Comparison of ENCODE assay signal across 4 fruit fly cellular contexts in genomic region chr2L:2564758-2565157, dm6.
A peak's percentile ranks its signal among the peaks of the same experiment; 100 is the strongest.
TF ChIP-seq lines count a peak whose summit lies in the region.

Gene Cyp309a1, minus strand, starts transcription at chr2L:2564830.

- TF ChIP-seq CTCF in whole organism, embryonic (GFP tag; optimal IDR thresholded peaks at IDR 0.05; lab: Kevin White, UChicago) = no peak

TF ChIP-seq in whole organism, adult, 20 proteins besides CTCF, POLR2A, EP300 and RAD21:
- TF ChIP-seq Mnt (GFP tag; optimal IDR thresholded peaks at IDR 0.05; lab: Kevin White, UChicago) = no peak
- TF ChIP-seq CG14711 (tag; optimal IDR thresholded peaks at IDR 0.05; lab: Kevin White, UChicago) = no peak
- TF ChIP-seq CG7045 (GFP tag; optimal IDR thresholded peaks at IDR 0.05; lab: Kevin White, UChicago) = peak; percentile 2
- TF ChIP-seq cic (GFP tag; optimal IDR thresholded peaks at IDR 0.05; lab: Kevin White, UChicago) = peak; percentile 40

TF ChIP-seq in whole organism, embryonic, 481 proteins besides CTCF, POLR2A, EP300 and RAD21:
- TF ChIP-seq grn (GFP tag; optimal IDR thresholded peaks at IDR 0.05; lab: Kevin White, UChicago) = peak; percentile 23
- TF ChIP-seq prd (optimal IDR thresholded peaks at IDR 0.05; lab: Kevin White, UChicago) = no peak
- TF ChIP-seq prd (GFP tag; IDR thresholded peaks at IDR 0.05; lab: Robert Waterston, UW) = no peak
- TF ChIP-seq Dll (GFP tag; IDR thresholded peaks at IDR 0.05; lab: Robert Waterston, UW; ENCODE audit: partially characterized antibody) = no peak
- peak; percentile 15 for TF ChIP-seq pfk (GFP tag; optimal IDR thresholded peaks at IDR 0.05; lab: Kevin White, UChicago)
- no peak for TF ChIP-seq Bdp1 (GFP tag; optimal IDR thresholded peaks at IDR 0.05; lab: Kevin White, UChicago)
- TF ChIP-seq Myb (GFP tag; optimal IDR thresholded peaks at IDR 0.05; lab: Kevin White, UChicago) = no peak
- peak; percentile 74 for TF ChIP-seq exex (tag; optimal IDR thresholded peaks at IDR 0.05; lab: Kevin White, UChicago)
- no peak for TF ChIP-seq klu (GFP tag; IDR thresholded peaks at IDR 0.05; lab: Robert Waterston, UW)
- TF ChIP-seq CG11723 (GFP tag; optimal IDR thresholded peaks at IDR 0.05; lab: Kevin White, UChicago) = no peak
- no peak for TF ChIP-seq hth (optimal IDR thresholded peaks at IDR 0.05; lab: Kevin White, UChicago)
- no peak for TF ChIP-seq CG10979 (tag; optimal IDR thresholded peaks at IDR 0.05; lab: Kevin White, UChicago)
- no peak for TF ChIP-seq HLH54F (GFP tag; optimal IDR thresholded peaks at IDR 0.05; lab: Kevin White, UChicago)
- TF ChIP-seq da (GFP tag; optimal IDR thresholded peaks at IDR 0.05; lab: Kevin White, UChicago) = no peak
- TF ChIP-seq CG4404 (GFP tag; IDR thresholded peaks at IDR 0.05; lab: Robert Waterston, UW) = no peak
- TF ChIP-seq cas (GFP tag; IDR thresholded peaks at IDR 0.05; lab: Robert Waterston, UW) = no peak
- no peak for TF ChIP-seq rib (GFP tag; IDR thresholded peaks at IDR 0.05; lab: Robert Waterston, UW)
- no peak for TF ChIP-seq Atf-2 (GFP tag; optimal IDR thresholded peaks at IDR 0.05; lab: Kevin White, UChicago)
- TF ChIP-seq CG42726 (GFP tag; IDR thresholded peaks at IDR 0.05; lab: Robert Waterston, UW; ENCODE audit: partially characterized antibody) = no peak
- TF ChIP-seq CG15479 (GFP tag; optimal IDR thresholded peaks at IDR 0.05; lab: Kevin White, UChicago) = no peak
- peak; percentile 4 for TF ChIP-seq mirr (GFP tag; optimal IDR thresholded peaks at IDR 0.05; lab: Kevin White, UChicago)
- TF ChIP-seq CG2120 (GFP tag; optimal IDR thresholded peaks at IDR 0.05; lab: Kevin White, UChicago) = no peak
- TF ChIP-seq CG6791 (GFP tag; IDR thresholded peaks at IDR 0.05; lab: Robert Waterston, UW; ENCODE audit: partially characterized antibody) = no peak
- TF ChIP-seq ewg (GFP tag; optimal IDR thresholded peaks at IDR 0.05; lab: Kevin White, UChicago) = no peak
- TF ChIP-seq HmgD (GFP tag; optimal IDR thresholded peaks at IDR 0.05; lab: Kevin White, UChicago) = no peak

TF ChIP-seq in whole organism, prepupa, 60 proteins besides CTCF, POLR2A, EP300 and RAD21:
- TF ChIP-seq net (GFP tag; optimal IDR thresholded peaks at IDR 0.05; lab: Kevin White, UChicago) (no peak), svp (GFP tag; lab: Kevin White, UChicago) (peak; percentile 74), cyc (GFP tag; optimal IDR thresholded peaks at IDR 0.05; lab: Kevin White, UChicago) (no peak), pdm3 (GFP tag; optimal IDR thresholded peaks at IDR 0.05; lab: Kevin White, UChicago) (no peak), Hr4 (GFP tag; optimal IDR thresholded peaks at IDR 0.05; lab: Kevin White, UChicago) (no peak), vri (GFP tag; optimal IDR thresholded peaks at IDR 0.05; lab: Kevin White, UChicago) (peak; percentile 25), CG11902 (GFP tag; optimal IDR thresholded peaks at IDR 0.05; lab: Kevin White, UChicago) (no peak)

TF ChIP-seq in whole organism, wandering third instar larva, 38 proteins besides CTCF, POLR2A, EP300 and RAD21:
- TF ChIP-seq dl (GFP tag; optimal IDR thresholded peaks at IDR 0.05; lab: Kevin White, UChicago; ENCODE audit: insufficient read depth in 1 of 2, partially characterized antibody in 2 of 2) (no peak), Vsx2 (GFP tag; optimal IDR thresholded peaks at IDR 0.05; lab: Kevin White, UChicago; ENCODE audit: partially characterized antibody) (peak; percentile 54), GATAd (GFP tag; optimal IDR thresholded peaks at IDR 0.05; lab: Kevin White, UChicago) (no peak), h (GFP tag; optimal IDR thresholded peaks at IDR 0.05; lab: Kevin White, UChicago) (no peak), usp (GFP tag; optimal IDR thresholded peaks at IDR 0.05; lab: Kevin White, UChicago) (no peak), Rel (GFP tag; optimal IDR thresholded peaks at IDR 0.05; lab: Kevin White, UChicago) (no peak), Rel (tag; optimal IDR thresholded peaks at IDR 0.05; lab: Kevin White, UChicago) (peak; percentile 94), OdsH (GFP tag; optimal IDR thresholded peaks at IDR 0.05; lab: Kevin White, UChicago) (no peak), brk (GFP tag; optimal IDR thresholded peaks at IDR 0.05; lab: Kevin White, UChicago) (no peak), Abd-B (GFP tag; optimal IDR thresholded peaks at IDR 0.05; lab: Kevin White, UChicago) (no peak)
TF ChIP-seq in whole organism, wandering third instar larva: peak in this region for 2.
